Fruit fly (Drosophila melanogaster): Measurements from ENCODE around the gene CG8745.

The CG8745 gene

DNA sequence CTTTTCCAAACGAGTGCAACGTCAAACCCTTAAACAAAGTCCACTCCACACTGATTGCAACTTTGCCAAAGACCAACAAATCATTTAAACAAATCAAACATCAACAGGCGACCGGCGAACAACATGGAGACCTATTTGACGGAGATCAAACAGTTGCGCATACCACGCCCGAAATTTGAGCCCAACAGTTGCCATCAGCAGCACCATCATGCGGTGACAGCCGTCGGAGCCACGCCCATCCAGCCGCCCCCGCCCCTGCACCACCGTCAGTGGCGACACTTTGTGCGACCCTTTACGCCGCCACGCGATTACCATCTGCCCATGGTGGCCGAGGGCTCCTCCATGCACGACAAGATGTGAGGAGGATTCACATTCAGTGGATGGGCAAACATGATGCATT lies 15.8 kb upstream of the CG8745 start:
- no peak for TF ChIP-seq dmrt93B (GFP tag; optimal IDR thresholded peaks at IDR 0.05)
- no peak for TF ChIP-seq Rel (GFP tag; optimal IDR thresholded peaks at IDR 0.05)
- TF ChIP-seq Rel (tag; optimal IDR thresholded peaks at IDR 0.05): no peak
- no peak for TF ChIP-seq woc (GFP tag; optimal IDR thresholded peaks at IDR 0.05)
- peak; percentile 27 for TF ChIP-seq Dfd (GFP tag; optimal IDR thresholded peaks at IDR 0.05)

DNA sequence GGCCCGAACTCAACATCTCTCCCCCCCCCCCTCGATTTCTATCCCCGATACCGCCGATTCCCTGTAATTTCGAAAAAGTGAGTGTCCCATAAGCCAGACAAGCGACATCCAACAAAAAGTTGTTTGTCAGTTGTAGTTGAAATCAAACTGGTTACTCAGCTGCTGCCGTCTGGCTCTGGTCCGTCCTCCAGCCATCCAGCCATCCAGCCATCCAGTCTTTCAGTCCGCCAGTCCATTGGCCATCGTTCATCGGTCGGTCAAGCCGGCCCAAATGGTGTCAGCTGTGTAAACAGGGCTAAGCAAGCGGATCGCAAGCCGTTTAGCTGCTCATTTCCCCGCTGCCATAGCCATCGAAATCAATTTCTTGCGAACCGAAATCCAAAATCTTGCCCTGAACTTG lies 14.8 kb upstream of the CG8745 start:
- TF ChIP-seq sage (GFP tag; optimal IDR thresholded peaks at IDR 0.05): no peak
- TF ChIP-seq rgr (GFP tag; optimal IDR thresholded peaks at IDR 0.05): no peak

DNA sequence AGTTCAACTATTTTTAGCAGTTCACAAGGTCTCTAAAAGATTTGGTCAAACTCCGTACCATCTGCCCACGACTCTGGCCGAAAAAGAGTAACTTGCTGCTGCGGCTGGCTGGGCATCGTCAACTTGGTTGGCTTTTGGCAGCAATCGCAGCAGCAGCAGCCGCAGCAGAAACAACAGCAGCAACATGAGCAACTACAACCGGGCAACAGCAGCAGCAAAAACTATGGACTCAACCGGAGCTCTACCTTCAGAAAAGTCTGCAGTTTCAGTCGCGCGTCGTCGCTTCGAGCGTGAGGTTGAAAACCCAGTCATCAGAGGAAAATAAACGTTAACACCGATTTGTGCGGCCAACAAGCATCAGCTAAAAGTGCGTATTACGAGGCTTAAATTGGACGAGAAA lies 12.0 kb upstream of the CG8745 start, which contains the start of gene CG13737:
Gene CG13737 (plus strand): TSS at position 266 of the 400 bp plus-strand sequence.
- TF ChIP-seq Dfd (GFP tag; optimal IDR thresholded peaks at IDR 0.05) (peak; percentile 6), sv (GFP tag; optimal IDR thresholded peaks at IDR 0.05) (no peak), brk (GFP tag; optimal IDR thresholded peaks at IDR 0.05) (no peak), OdsH (GFP tag; optimal IDR thresholded peaks at IDR 0.05) (no peak), dl (GFP tag; optimal IDR thresholded peaks at IDR 0.05; ENCODE audit: insufficient read depth in 1 of 2, partially characterized antibody in 2 of 2) (no peak), GATAd (GFP tag; optimal IDR thresholded peaks at IDR 0.05) (no peak), CG32264 (GFP tag; optimal IDR thresholded peaks at IDR 0.05) (no peak)

DNA sequence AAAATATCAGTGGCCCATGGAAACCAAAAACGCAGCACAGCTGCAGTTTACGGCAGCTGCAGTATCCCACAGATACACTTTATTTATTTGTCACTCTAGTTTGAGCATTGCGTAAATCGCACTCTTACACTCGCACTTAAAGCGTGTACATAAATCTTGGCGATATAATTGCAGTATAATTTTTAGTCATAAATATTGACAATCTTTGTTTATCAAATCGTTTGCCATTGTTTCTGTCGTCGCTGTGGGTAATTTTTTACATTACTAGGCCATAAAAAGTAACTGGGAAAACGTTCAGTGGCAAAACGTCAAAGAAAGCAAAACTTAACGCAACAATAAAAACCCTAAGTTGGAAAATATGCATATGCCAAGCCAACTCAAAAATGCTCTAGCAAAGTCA lies 11.2 kb upstream of the CG8745 start:
- TF ChIP-seq Myc (optimal IDR thresholded peaks at IDR 0.05) (no peak), Dfd (GFP tag; optimal IDR thresholded peaks at IDR 0.05) (no peak), Jra (GFP tag; optimal IDR thresholded peaks at IDR 0.05) (no peak), lola (GFP tag; optimal IDR thresholded peaks at IDR 0.05) (no peak), woc (GFP tag; optimal IDR thresholded peaks at IDR 0.05) (no peak), Hr78 (GFP tag; optimal IDR thresholded peaks at IDR 0.05) (no peak), HLH106 (tag; optimal IDR thresholded peaks at IDR 0.05) (no peak), OdsH (GFP tag; optimal IDR thresholded peaks at IDR 0.05) (no peak), CG32264 (GFP tag; optimal IDR thresholded peaks at IDR 0.05) (no peak), dmrt93B (GFP tag; optimal IDR thresholded peaks at IDR 0.05) (no peak), CrebA (GFP tag; optimal IDR thresholded peaks at IDR 0.05; ENCODE audit: borderline replicate concordance) (no peak), jim (GFP tag; optimal IDR thresholded peaks at IDR 0.05) (no peak), dsf (GFP tag; optimal IDR thresholded peaks at IDR 0.05; ENCODE audit: borderline replicate concordance) (no peak), psq (GFP tag; optimal IDR thresholded peaks at IDR 0.05) (no peak), pan (optimal IDR thresholded peaks at IDR 0.05) (no peak)

DNA sequence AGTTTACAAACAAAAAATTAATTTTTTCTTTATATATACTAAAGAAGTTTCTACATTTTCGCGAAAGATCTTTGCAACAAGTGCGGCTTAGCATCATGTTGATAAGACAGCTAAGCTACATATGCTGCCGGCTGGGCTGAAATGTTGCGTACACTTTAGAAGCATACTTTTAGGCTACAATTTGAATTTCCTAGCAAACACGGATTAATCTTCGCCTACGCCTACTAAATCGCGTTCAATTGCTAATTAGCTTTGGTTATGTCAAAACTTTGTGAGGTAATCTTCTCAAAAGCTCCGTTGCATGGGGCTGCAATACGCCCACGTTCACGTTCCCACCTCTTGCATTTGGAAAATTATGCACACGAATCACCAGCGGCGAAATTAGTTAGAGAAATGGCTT lies 10.3 kb upstream of the CG8745 start:
- TF ChIP-seq GATAd (GFP tag; optimal IDR thresholded peaks at IDR 0.05) (no peak), N (GFP tag; optimal IDR thresholded peaks at IDR 0.05) (no peak), woc (GFP tag; optimal IDR thresholded peaks at IDR 0.05) (no peak), rgr (GFP tag; optimal IDR thresholded peaks at IDR 0.05) (no peak), tai (GFP tag; optimal IDR thresholded peaks at IDR 0.05) (no peak), brk (GFP tag; optimal IDR thresholded peaks at IDR 0.05) (no peak), Myc (optimal IDR thresholded peaks at IDR 0.05) (peak; percentile 7)

DNA sequence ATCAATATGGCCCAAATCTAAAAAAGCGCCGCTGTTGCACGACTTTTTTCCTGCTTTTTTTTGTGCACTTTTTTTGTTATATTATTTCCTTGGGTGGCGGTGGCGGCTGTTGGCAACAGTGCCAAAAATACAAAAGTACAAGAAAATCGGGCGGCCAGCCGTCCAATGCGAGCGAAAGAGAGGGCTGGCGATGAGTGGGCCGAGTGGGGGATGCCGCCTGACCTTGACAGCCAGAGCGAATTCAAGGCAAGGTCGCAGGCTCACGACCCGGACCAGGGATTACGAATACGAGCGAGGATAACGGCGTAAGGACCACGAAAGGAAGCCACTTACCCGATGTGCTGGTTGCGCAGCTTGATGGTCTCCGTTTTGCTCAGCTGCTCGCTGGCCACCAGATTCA lies 435 bp downstream of the CG8745 start:
- TF ChIP-seq Dif (GFP tag; optimal IDR thresholded peaks at IDR 0.05; ENCODE audit: partially characterized antibody): no peak
- no peak for TF ChIP-seq HLH106 (tag; optimal IDR thresholded peaks at IDR 0.05)
- TF ChIP-seq foxo (GFP tag; optimal IDR thresholded peaks at IDR 0.05): no peak
- TF ChIP-seq tai (GFP tag; optimal IDR thresholded peaks at IDR 0.05): no peak
- no peak for TF ChIP-seq Rel (GFP tag; optimal IDR thresholded peaks at IDR 0.05)
- TF ChIP-seq Rel (tag; optimal IDR thresholded peaks at IDR 0.05): no peak
- no peak for TF ChIP-seq ey (GFP tag; optimal IDR thresholded peaks at IDR 0.05)
- TF ChIP-seq pan (optimal IDR thresholded peaks at IDR 0.05): no peak
- TF ChIP-seq Myc (optimal IDR thresholded peaks at IDR 0.05): no peak
- no peak for TF ChIP-seq Hnf4 (GFP tag; optimal IDR thresholded peaks at IDR 0.05)
- TF ChIP-seq CG32264 (GFP tag; optimal IDR thresholded peaks at IDR 0.05): no peak
- TF ChIP-seq CG9705 (GFP tag; optimal IDR thresholded peaks at IDR 0.05): no peak
- no peak for TF ChIP-seq CrebA (GFP tag; optimal IDR thresholded peaks at IDR 0.05; ENCODE audit: borderline replicate concordance)
- no peak for TF ChIP-seq Vsx2 (GFP tag; optimal IDR thresholded peaks at IDR 0.05; ENCODE audit: partially characterized antibody)
- no peak for TF ChIP-seq lola (GFP tag; optimal IDR thresholded peaks at IDR 0.05)
- no peak for TF ChIP-seq h (GFP tag; optimal IDR thresholded peaks at IDR 0.05)
